Fruit fly (Drosophila melanogaster): ENCODE results near the gene CG33654.
A peak's percentile ranks its signal among the peaks of the same experiment; 100 is the strongest.

Gene CG33654

DNA sequence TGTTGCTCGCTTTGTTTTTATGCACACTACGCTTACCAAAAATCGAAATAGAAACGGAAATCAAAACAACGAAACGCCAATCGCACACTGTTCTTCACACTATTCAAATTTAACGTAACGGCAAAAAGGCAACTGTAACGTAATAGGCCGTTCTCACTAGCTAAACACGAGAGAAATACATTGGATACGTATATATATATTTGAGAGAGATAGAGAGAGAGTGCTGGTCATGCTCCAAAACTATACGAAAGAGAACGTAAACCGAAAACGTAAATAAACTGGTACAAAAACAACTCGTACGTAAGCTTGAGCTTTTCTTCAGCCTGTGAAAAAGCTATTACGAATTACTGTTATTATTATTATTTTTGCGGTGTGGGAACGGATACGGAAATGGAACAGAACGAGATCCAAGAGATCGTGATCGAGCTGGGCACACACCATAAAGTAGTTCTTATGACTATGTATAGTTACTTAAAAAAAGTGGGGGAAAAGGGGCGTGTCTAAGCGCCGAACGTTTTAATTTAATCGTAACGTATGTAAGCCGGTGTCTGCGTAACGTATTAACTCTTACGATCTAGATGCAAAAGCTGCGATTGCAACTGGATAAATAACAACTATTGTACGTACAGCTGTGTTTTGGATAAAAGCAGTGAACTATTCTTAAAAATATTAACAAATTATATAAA, 39.4 kb downstream of the CG33654 start:
- TF ChIP-seq Vsx2 (GFP tag; optimal IDR thresholded peaks at IDR 0.05; ENCODE audit: partially characterized antibody) (no peak), N (GFP tag; optimal IDR thresholded peaks at IDR 0.05) (peak; percentile 29), CG9705 (GFP tag; optimal IDR thresholded peaks at IDR 0.05) (no peak)

DNA sequence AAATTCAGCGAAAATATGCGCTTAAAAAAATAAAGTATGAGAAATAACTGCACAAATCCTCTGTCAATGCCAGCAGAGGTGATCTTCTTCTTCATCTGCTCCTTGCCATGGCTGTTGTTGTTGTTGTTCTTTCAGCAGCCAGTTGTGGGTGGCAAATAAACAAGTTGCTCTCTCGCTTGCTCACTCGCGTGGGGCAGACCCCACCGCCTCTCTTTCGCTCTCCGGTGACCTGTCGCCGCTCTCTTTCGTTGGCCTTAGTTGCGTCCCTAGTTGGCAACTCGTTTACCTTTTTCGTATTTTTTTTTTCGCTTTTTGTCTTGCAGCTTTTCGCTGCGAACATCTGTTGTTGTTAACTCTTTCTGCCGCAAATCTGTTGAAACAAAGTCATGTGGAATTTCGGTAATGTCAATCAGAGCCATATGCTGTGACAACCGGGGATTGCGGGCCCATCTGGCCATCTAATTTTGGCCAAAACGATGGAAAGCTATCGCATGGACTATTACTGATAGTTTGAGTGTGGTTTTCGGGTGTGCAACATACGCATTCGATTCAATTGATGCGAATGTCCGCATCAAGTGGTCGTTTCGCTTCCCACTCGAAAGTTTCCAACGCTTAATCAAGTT, 48.3 kb downstream of the CG33654 start:
- TF ChIP-seq rgr (GFP tag; optimal IDR thresholded peaks at IDR 0.05) = no peak
- TF ChIP-seq Dif (GFP tag; optimal IDR thresholded peaks at IDR 0.05; ENCODE audit: partially characterized antibody) = peak; percentile 85
- no peak for TF ChIP-seq Hr78 (GFP tag; optimal IDR thresholded peaks at IDR 0.05)
- TF ChIP-seq Mio (GFP tag; optimal IDR thresholded peaks at IDR 0.05) = no peak
- TF ChIP-seq Vsx2 (GFP tag; optimal IDR thresholded peaks at IDR 0.05; ENCODE audit: partially characterized antibody) = peak; percentile 36
- no peak for TF ChIP-seq brk (GFP tag; optimal IDR thresholded peaks at IDR 0.05)
- no peak for TF ChIP-seq N (GFP tag; optimal IDR thresholded peaks at IDR 0.05)
- no peak for TF ChIP-seq tai (GFP tag; optimal IDR thresholded peaks at IDR 0.05)
- TF ChIP-seq h (GFP tag; optimal IDR thresholded peaks at IDR 0.05) = no peak
- no peak for TF ChIP-seq sv (GFP tag; optimal IDR thresholded peaks at IDR 0.05)
- no peak for TF ChIP-seq Abd-B (GFP tag; optimal IDR thresholded peaks at IDR 0.05)
- no peak for TF ChIP-seq lola (GFP tag; optimal IDR thresholded peaks at IDR 0.05)
- no peak for TF ChIP-seq foxo (GFP tag; optimal IDR thresholded peaks at IDR 0.05)
- no peak for TF ChIP-seq Hnf4 (GFP tag; optimal IDR thresholded peaks at IDR 0.05)
- TF ChIP-seq dl (GFP tag; optimal IDR thresholded peaks at IDR 0.05; ENCODE audit: insufficient read depth in 1 of 2, partially characterized antibody in 2 of 2) = peak; percentile 80 to 85
- no peak for TF ChIP-seq psq (GFP tag; optimal IDR thresholded peaks at IDR 0.05)

DNA sequence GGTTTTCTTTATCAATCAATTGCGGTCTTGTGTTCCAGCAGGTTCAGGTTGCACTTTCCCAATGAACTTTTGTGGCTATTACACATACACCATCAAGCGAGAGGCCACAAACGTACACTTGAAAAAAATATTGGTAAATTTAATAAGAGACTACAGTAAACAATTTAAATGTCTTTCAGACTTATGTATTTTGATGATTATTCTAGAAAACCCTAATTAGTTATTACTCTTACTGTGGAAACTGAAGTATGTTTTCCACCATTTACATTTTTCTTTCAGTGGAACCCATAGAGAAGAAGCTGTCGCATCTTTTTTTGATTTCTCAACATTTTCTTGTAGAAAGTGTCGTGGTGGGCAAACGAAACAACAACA, 48.9 kb downstream of the CG33654 start:
- TF ChIP-seq Rel (GFP tag; optimal IDR thresholded peaks at IDR 0.05) (no peak), Rel (tag; optimal IDR thresholded peaks at IDR 0.05) (no peak), Dfd (GFP tag; optimal IDR thresholded peaks at IDR 0.05) (no peak), brk (GFP tag; optimal IDR thresholded peaks at IDR 0.05) (peak; percentile 77), CG9705 (GFP tag; optimal IDR thresholded peaks at IDR 0.05) (peak; percentile 7), fru (GFP tag; optimal IDR thresholded peaks at IDR 0.05) (peak; percentile 89), Hr83 (GFP tag; optimal IDR thresholded peaks at IDR 0.05; ENCODE audit: poor library complexity, severe bottlenecking) (no peak), Abd-B (GFP tag; optimal IDR thresholded peaks at IDR 0.05) (no peak), psq (GFP tag; optimal IDR thresholded peaks at IDR 0.05) (peak; percentile 66), HLH106 (tag; optimal IDR thresholded peaks at IDR 0.05) (peak; percentile 80), Mio (GFP tag; optimal IDR thresholded peaks at IDR 0.05) (no peak), br (GFP tag; optimal IDR thresholded peaks at IDR 0.05) (peak; percentile 87), CrebA (GFP tag; optimal IDR thresholded peaks at IDR 0.05; ENCODE audit: borderline replicate concordance) (no peak), Jra (GFP tag; optimal IDR thresholded peaks at IDR 0.05) (peak; percentile 65), woc (GFP tag; optimal IDR thresholded peaks at IDR 0.05) (peak; percentile 66), rgr (GFP tag; optimal IDR thresholded peaks at IDR 0.05) (peak; percentile 90), ey (GFP tag; optimal IDR thresholded peaks at IDR 0.05) (peak; percentile 88), Sp1 (GFP tag; optimal IDR thresholded peaks at IDR 0.05) (peak; percentile 84), pan (optimal IDR thresholded peaks at IDR 0.05) (no peak), Myc (optimal IDR thresholded peaks at IDR 0.05) (no peak), dl (GFP tag; optimal IDR thresholded peaks at IDR 0.05; ENCODE audit: insufficient read depth in 1 of 2, partially characterized antibody in 2 of 2) (no peak), jim (GFP tag; optimal IDR thresholded peaks at IDR 0.05) (no peak), foxo (GFP tag; optimal IDR thresholded peaks at IDR 0.05) (peak in 1 of 2 experiments; percentile 84), N (GFP tag; optimal IDR thresholded peaks at IDR 0.05) (no peak), Vsx2 (GFP tag; optimal IDR thresholded peaks at IDR 0.05; ENCODE audit: partially characterized antibody) (no peak), sage (GFP tag; optimal IDR thresholded peaks at IDR 0.05) (peak; percentile 50), lola (GFP tag; optimal IDR thresholded peaks at IDR 0.05) (no peak), Dif (GFP tag; optimal IDR thresholded peaks at IDR 0.05; ENCODE audit: partially characterized antibody) (no peak), sv (GFP tag; optimal IDR thresholded peaks at IDR 0.05) (peak; percentile 85), tai (GFP tag; optimal IDR thresholded peaks at IDR 0.05) (peak; percentile 81), OdsH (GFP tag; optimal IDR thresholded peaks at IDR 0.05) (peak; percentile 85), dmrt93B (GFP tag; optimal IDR thresholded peaks at IDR 0.05) (peak; percentile 63), dsf (GFP tag; optimal IDR thresholded peaks at IDR 0.05; ENCODE audit: borderline replicate concordance) (peak; percentile 69), CG32264 (GFP tag; optimal IDR thresholded peaks at IDR 0.05) (peak; percentile 70), Hr78 (GFP tag; optimal IDR thresholded peaks at IDR 0.05) (no peak), usp (GFP tag; optimal IDR thresholded peaks at IDR 0.05) (no peak), h (GFP tag; optimal IDR thresholded peaks at IDR 0.05) (peak; percentile 77), Hnf4 (GFP tag; optimal IDR thresholded peaks at IDR 0.05) (peak; percentile 87), GATAd (GFP tag; optimal IDR thresholded peaks at IDR 0.05) (peak; percentile 6)

All from whole organism, wandering third instar larva.